Worm (Caenorhabditis elegans): ENCODE data around the gene cest-17.

The cest-17 gene

DNA sequence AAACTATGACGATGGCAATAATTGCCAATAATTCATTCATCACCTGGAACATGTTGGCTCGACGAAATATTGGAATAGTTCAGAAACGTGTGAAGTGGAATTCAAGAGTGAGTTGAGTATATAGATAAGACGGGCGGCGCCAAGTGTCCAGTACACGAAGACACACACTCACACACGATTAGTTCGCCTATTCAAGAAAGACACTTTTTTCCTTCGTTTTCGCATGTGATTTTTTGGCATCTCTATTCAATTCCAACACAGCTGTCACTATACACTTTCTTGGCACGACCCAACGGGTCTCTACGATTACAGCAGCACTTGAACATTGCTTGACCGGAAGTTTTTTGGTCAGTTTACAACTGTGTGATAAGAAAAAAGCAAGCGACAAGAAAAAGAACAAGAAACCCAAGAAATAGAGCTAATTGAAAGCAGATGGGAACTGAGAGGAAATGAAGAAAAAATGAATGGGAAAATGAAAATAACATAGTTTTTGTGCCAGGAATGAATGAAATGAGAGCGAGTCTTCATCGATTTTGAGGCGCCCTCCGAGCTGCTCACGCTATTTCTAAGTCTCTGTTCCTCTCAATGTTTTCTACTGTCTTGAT, 14.6 kb downstream of the cest-17 start, which contains the start of gene K07C11.8:
Gene K07C11.8, minus strand, starts transcription at position 224 of the 605 bp plus-strand sequence.
- TF ChIP-seq fkh-4 (tag; optimal IDR thresholded peaks at IDR 0.05; ENCODE audit: borderline replicate concordance) (peak; percentile 23), fkh-10 (GFP tag; optimal IDR thresholded peaks at IDR 0.05) (peak; percentile 51), efl-1 (optimal IDR thresholded peaks at IDR 0.05) (no peak), efl-1 (GFP tag; optimal IDR thresholded peaks at IDR 0.05 in 1 of 2) (peak in 1 of 2 experiments; percentile 82), lin-35 (GFP tag; optimal IDR thresholded peaks at IDR 0.05) (peak in 1 of 2 experiments; percentile 13), unc-62 (GFP tag; optimal IDR thresholded peaks at IDR 0.05) (no peak), dsc-1 (tag; optimal IDR thresholded peaks at IDR 0.05) (peak; percentile 88), lin-14 (GFP tag; optimal IDR thresholded peaks at IDR 0.05) (peak; percentile 56), snu-23 (GFP tag; optimal IDR thresholded peaks at IDR 0.05) (no peak), nhr-71 (tag; optimal IDR thresholded peaks at IDR 0.05) (peak; percentile 10)

DNA sequence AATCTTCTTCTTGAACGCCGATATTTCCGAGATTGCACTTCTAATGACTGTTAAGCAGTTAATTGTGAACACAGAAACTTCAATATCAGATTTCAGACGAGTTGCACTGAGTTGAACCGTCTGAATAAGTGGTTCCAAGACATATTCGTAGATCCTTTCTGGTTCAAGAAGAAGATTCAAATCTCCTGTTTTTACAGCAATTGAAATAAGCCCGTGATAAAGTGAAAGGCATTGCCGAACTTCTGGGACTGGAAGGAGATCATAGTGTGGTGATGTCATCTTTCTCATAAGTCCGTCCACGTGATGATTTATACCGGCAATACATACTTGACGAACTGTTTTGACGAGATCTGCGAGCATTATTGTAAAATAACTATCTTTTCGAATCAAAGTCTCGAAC, 16.4 kb downstream of the cest-17 start:
- TF ChIP-seq ceh-90 (tag; optimal IDR thresholded peaks at IDR 0.05) (no peak), efl-1 (optimal IDR thresholded peaks at IDR 0.05) (no peak), efl-1 (GFP tag; optimal IDR thresholded peaks at IDR 0.05 in 1 of 2) (no peak), aly-2 (tag; optimal IDR thresholded peaks at IDR 0.05) (no peak), ceh-88 (GFP tag; IDR thresholded peaks at IDR 0.05) (no peak), nhr-47 (tag; optimal IDR thresholded peaks at IDR 0.05) (no peak), nhr-11 (tag; optimal IDR thresholded peaks at IDR 0.05) (no peak), vab-15 (tag; optimal IDR thresholded peaks at IDR 0.05) (no peak), pax-3 (tag; optimal IDR thresholded peaks at IDR 0.05) (no peak), blmp-1 (tag; optimal IDR thresholded peaks at IDR 0.05) (no peak), fkh-4 (tag; optimal IDR thresholded peaks at IDR 0.05; ENCODE audit: borderline replicate concordance) (no peak), zip-4 (GFP tag; optimal IDR thresholded peaks at IDR 0.05) (no peak), snu-23 (GFP tag; optimal IDR thresholded peaks at IDR 0.05) (no peak), Y116A8C.19 (tag; optimal IDR thresholded peaks at IDR 0.05; ENCODE audit: borderline replicate concordance) (no peak), unc-98 (GFP tag; IDR thresholded peaks at IDR 0.05) (no peak), mep-1 (tag; optimal IDR thresholded peaks at IDR 0.05) (no peak), unc-130 (tag; optimal IDR thresholded peaks at IDR 0.05) (no peak)

DNA sequence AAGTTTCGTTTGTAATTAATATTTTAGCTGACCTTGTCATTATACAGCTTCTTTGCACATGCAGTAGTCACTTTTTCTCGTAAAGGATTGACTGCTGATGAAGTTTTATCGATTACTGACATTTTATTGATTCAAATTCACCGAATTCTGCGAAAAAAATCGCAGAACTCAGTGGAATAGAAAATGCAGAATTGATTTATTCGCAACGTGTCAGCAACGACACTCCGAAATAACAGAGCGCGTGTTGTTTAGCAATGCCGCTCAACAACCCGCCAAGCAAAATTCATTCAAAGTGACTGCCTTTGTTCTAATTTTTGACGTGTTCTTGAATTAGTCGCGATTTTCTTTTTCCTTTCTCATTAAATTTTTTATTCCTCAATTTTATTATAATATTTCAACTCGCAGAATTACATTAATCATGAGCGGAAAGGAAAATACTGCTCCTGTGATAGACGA, 18.0 kb downstream of the cest-17 start, which contains the start of the genes cogc-6 and air-1:
Gene cogc-6, minus strand, starts transcription at position 234 of the 456 bp plus-strand sequence.
Gene air-1, plus strand, starts transcription at position 406 of the 456 bp plus-strand sequence.
- TF ChIP-seq ceh-63 (GFP tag; optimal IDR thresholded peaks at IDR 0.05) (no peak), lin-35 (GFP tag; optimal IDR thresholded peaks at IDR 0.05) (peak; percentile 57 to 87), fkh-4 (tag; optimal IDR thresholded peaks at IDR 0.05; ENCODE audit: borderline replicate concordance) (no peak), C16A3.4 (tag; optimal IDR thresholded peaks at IDR 0.05) (peak; percentile 6), alr-1 (tag; optimal IDR thresholded peaks at IDR 0.05; ENCODE audit: borderline replicate concordance) (no peak), nhr-47 (tag; optimal IDR thresholded peaks at IDR 0.05) (peak; percentile 42), unc-98 (GFP tag; IDR thresholded peaks at IDR 0.05) (no peak), swsn-7 (tag; optimal IDR thresholded peaks at IDR 0.05) (peak; percentile 15), snpc-4 (tag; optimal IDR thresholded peaks at IDR 0.05) (peak; percentile 41), lsy-2 (tag; optimal IDR thresholded peaks at IDR 0.05) (peak in 1 of 2 experiments; percentile 52), sup-37 (GFP tag; optimal IDR thresholded peaks at IDR 0.05) (no peak), nhr-20 (tag; optimal IDR thresholded peaks at IDR 0.05) (no peak), hlh-4 (tag; optimal IDR thresholded peaks at IDR 0.05) (no peak), unc-62 (GFP tag; optimal IDR thresholded peaks at IDR 0.05) (no peak), snu-23 (GFP tag; optimal IDR thresholded peaks at IDR 0.05) (peak; percentile 35), sptf-1 (tag; optimal IDR thresholded peaks at IDR 0.05) (no peak), tlp-1 (tag; optimal IDR thresholded peaks at IDR 0.05) (no peak), efl-3 (GFP tag; optimal IDR thresholded peaks at IDR 0.05) (no peak), egl-13 (tag; optimal IDR thresholded peaks at IDR 0.05) (no peak), nhr-71 (tag; optimal IDR thresholded peaks at IDR 0.05) (peak; percentile 31), efl-1 (optimal IDR thresholded peaks at IDR 0.05) (peak; percentile 37 to 71), efl-1 (GFP tag; optimal IDR thresholded peaks at IDR 0.05 in 1 of 2) (peak; percentile 83 to 97), ces-1 (GFP tag; optimal IDR thresholded peaks at IDR 0.05) (no peak), jun-1 (tag; optimal IDR thresholded peaks at IDR 0.05) (no peak), rnt-1 (tag; optimal IDR thresholded peaks at IDR 0.05) (peak; percentile 18), hlh-17 (GFP tag; optimal IDR thresholded peaks at IDR 0.05; ENCODE audit: borderline replicate concordance) (no peak), ceh-88 (GFP tag; IDR thresholded peaks at IDR 0.05) (no peak), dpl-1 (GFP tag; optimal IDR thresholded peaks at IDR 0.05) (peak; percentile 52 to 83 (median 77)), mdl-1 (tag; optimal IDR thresholded peaks at IDR 0.05) (no peak), blmp-1 (tag; optimal IDR thresholded peaks at IDR 0.05) (peak; percentile 13), nhr-11 (tag; optimal IDR thresholded peaks at IDR 0.05) (no peak), unc-130 (tag; optimal IDR thresholded peaks at IDR 0.05) (no peak)

Data from whole organism, L1 larva.